Fruit fly (Drosophila melanogaster): ENCODE data around the gene CG17028.
A peak's percentile ranks its signal among the peaks of the same experiment; 100 is the strongest.

dm6 chr3L:15952909-15953308, 25.4 kb upstream of the CG17028 start:
- TF ChIP-seq Blimp-1 (GFP tag; optimal IDR thresholded peaks at IDR 0.05): no peak
- TF ChIP-seq spab (GFP tag; optimal IDR thresholded peaks at IDR 0.05): no peak
- TF ChIP-seq achi (GFP tag; optimal IDR thresholded peaks at IDR 0.05): peak; percentile 14
- no peak for TF ChIP-seq fd59A (GFP tag; optimal IDR thresholded peaks at IDR 0.05)
- TF ChIP-seq Sox15 (GFP tag; optimal IDR thresholded peaks at IDR 0.05): no peak
- TF ChIP-seq CG16779 (tag; optimal IDR thresholded peaks at IDR 0.05): no peak
- TF ChIP-seq Eip75B (GFP tag; optimal IDR thresholded peaks at IDR 0.05): no peak
- peak in 1 of 2 experiments; percentile 25 for TF ChIP-seq ss (GFP tag; optimal IDR thresholded peaks at IDR 0.05)
